Fruit fly (Drosophila melanogaster) whole organism, larva: ENCODE data around the gene Pp2C1.

Experiments
- noc ChIP-seq: fragments of 200-800 bp; sonication (Bioruptor generic); optimal IDR thresholded peaks from 3 replicates; lab custom pipeline; 2019; ENCODE audit warnings: missing biosample characterization, mild to moderate bottlenecking, missing genetic modification characterization, moderate library complexity

Pp2C1 gene

DNA sequence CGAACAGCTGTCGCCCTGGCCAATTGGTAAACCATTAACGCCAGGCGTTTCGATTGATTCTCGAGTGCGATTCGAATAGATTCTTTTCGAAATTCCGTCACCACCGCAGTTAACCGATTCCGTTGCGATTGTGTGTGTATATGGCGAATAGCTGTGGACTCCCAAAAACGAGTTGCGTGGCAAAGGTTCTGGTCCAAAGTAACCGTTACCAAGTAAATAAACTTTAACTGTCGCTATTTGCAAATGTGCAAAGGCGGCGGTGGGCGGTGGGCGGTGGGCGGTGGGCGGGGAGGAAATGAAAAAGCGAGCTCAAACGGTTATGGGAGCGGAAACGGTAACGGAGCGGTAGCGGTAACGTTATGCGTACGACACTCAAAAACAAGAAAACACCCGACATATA, 42.8 kb downstream of the Pp2C1 start, which contains the start of gene CG3081:
TSS of gene CG3081 (minus strand) at position 101 of the 400 bp plus-strand sequence.
- TF ChIP-seq noc (tag; lab: Kevin White, UChicago), result no peak

DNA sequence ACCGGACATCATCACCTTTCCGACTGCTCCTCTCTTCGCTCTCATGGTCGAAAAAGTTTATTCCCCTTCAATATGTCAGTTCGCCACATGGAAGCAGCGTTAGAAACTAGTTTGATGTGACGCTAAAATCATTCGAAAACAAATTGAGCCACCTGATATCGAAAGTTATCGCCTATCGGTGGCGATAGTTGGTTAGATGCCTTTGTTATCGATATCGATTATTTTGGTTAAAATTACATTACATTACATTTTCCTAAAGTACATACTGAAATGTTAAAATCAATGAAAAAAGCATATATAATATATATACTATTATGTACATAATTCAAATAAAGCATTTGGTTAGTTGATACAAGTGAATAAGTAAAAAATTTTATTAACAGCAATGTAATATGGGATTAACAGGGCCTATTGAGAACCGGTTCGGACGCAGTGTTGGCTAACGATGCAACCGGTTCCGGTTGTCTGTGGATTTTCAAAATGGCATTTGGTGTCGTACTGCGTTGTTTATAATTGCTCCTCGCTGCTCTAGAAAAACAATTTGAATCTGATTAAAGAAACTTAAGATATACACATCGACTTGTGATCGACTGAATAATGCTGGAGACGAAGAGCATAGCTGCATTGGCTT, 50.7 kb downstream of the Pp2C1 start, which contains the start of the genes Alms1a and pon:
TSS of gene Alms1a (minus strand) at position 149 of the 631 bp plus-strand sequence.
TSS of gene pon (plus strand) at position 463 of the 631 bp plus-strand sequence.
- no peak for TF ChIP-seq noc (tag; lab: Kevin White, UChicago)

DNA sequence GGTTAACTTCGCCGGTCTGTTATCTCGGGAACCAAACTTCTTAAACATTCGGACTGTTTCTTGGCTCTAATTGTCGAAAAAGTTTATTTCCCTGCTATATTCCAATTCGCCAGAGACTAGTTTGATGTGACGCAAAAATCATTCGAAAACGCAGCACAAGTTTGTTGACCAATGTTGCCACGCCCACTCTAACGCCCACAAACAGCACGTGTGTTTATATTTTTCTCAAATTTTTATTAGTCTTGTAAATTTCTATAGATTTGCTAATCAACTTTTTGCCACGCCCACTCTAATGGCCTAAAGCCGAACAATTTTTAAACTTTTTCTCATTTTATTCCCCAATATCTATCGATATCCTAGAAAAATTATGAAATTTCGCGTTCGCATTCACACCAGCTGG, 55.9 kb downstream of the Pp2C1 start, which contains the start of gene Alms1b:
TSS of gene Alms1b (minus strand) at position 101 of the 400 bp plus-strand sequence.
- TF ChIP-seq noc (tag; lab: Kevin White, UChicago), result no peak
